Worm (Caenorhabditis elegans): Measurements from ENCODE around the gene spt-4.

Gene spt-4

DNA sequence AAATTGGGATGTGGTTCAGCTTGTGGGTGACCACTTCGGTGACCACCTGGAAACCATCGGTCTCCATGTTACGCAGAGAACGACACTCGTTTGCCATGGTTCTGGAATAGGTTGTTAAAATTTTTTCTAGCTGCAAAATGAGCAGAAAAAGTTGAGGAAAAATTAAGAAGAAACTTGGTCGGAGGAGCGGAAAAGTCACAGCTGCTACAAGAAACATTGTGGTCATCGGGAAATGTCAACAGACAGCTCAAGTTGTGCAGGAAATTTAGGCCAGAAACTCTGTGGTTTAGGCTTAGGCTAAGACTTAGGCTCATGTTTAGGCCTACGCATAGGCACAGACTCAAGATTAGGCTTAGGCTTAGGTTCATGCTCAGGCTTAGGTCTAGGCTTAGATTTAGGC is 3.4 kb downstream of the spt-4 start, which contains the start of gene pck-1:
TSS of gene pck-1 (minus strand) at position 101 of the 400 bp plus-strand sequence.
- peak; percentile 15 for TF ChIP-seq ama-1 (optimal IDR thresholded peaks at IDR 0.05)
- no peak for TF ChIP-seq ZK337.2 (GFP tag; IDR thresholded peaks at IDR 0.05)
- no peak for TF ChIP-seq nhr-10 (tag; optimal IDR thresholded peaks at IDR 0.05)
- TF ChIP-seq zfp-3 (GFP tag; conservative IDR thresholded peaks at IDR 0.05), result no peak
- TF ChIP-seq daf-8 (GFP tag; IDR thresholded peaks at IDR 0.05), result no peak
- no peak for TF ChIP-seq lin-39 (tag; optimal IDR thresholded peaks at IDR 0.05)
- no peak for TF ChIP-seq lin-29 (GFP tag; IDR thresholded peaks at IDR 0.05)
- TF ChIP-seq madf-9 (GFP tag; conservative IDR thresholded peaks at IDR 0.05), result no peak
- TF ChIP-seq nhr-11 (tag; optimal IDR thresholded peaks at IDR 0.05), result peak; percentile 7
- TF ChIP-seq nhr-77 (tag; optimal IDR thresholded peaks at IDR 0.05), result no peak
- TF ChIP-seq lir-3 (tag; optimal IDR thresholded peaks at IDR 0.05), result no peak
- TF ChIP-seq nhr-28 (tag; optimal IDR thresholded peaks at IDR 0.05), result peak; percentile 34
- TF ChIP-seq fos-1 (tag; optimal IDR thresholded peaks at IDR 0.05), result no peak
- TF ChIP-seq T26A8.4 (GFP tag; IDR thresholded peaks at IDR 0.05), result no peak
- TF ChIP-seq zag-1 (tag; optimal IDR thresholded peaks at IDR 0.05), result no peak
- no peak for TF ChIP-seq attf-4 (tag; optimal IDR thresholded peaks at IDR 0.05)

DNA sequence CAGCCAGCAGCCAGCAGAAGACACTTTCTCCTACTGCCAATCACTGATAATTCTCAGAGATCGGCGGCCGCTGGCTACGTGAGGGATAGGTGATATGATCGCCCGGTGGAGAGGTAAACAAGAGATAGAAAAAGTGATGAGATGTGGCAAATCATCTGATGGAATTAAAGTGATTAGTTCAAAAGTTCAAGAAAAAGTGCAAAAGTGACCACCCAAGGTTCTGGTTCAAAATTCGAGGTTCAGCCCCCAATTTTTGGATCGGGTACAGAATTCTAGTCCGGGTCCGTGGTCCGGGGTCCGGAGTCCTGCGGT is 4.0 kb downstream of the spt-4 start:
- no peak for TF ChIP-seq pha-4 (GFP tag; IDR thresholded peaks at IDR 0.05)
- TF ChIP-seq pha-4 (tag; optimal IDR thresholded peaks at IDR 0.05), result no peak
- peak; percentile 46 for TF ChIP-seq aha-1 (tag)
- no peak for TF ChIP-seq vab-7 (GFP tag; IDR thresholded peaks at IDR 0.05)
- peak in 1 of 2 experiments; percentile 49 for TF ChIP-seq unc-62 (GFP tag; optimal IDR thresholded peaks at IDR 0.05 in 1 of 2)
- TF ChIP-seq unc-62 (tag; optimal IDR thresholded peaks at IDR 0.05), result no peak
- TF ChIP-seq daf-16 (GFP tag; optimal IDR thresholded peaks at IDR 0.05), result peak in 1 of 2 experiments; percentile 28
- no peak for TF ChIP-seq daf-16 (tag; optimal IDR thresholded peaks at IDR 0.05)
- peak; percentile 1 for TF ChIP-seq hlh-30 (tag; optimal IDR thresholded peaks at IDR 0.05; ENCODE audit: insufficient read depth)

DNA sequence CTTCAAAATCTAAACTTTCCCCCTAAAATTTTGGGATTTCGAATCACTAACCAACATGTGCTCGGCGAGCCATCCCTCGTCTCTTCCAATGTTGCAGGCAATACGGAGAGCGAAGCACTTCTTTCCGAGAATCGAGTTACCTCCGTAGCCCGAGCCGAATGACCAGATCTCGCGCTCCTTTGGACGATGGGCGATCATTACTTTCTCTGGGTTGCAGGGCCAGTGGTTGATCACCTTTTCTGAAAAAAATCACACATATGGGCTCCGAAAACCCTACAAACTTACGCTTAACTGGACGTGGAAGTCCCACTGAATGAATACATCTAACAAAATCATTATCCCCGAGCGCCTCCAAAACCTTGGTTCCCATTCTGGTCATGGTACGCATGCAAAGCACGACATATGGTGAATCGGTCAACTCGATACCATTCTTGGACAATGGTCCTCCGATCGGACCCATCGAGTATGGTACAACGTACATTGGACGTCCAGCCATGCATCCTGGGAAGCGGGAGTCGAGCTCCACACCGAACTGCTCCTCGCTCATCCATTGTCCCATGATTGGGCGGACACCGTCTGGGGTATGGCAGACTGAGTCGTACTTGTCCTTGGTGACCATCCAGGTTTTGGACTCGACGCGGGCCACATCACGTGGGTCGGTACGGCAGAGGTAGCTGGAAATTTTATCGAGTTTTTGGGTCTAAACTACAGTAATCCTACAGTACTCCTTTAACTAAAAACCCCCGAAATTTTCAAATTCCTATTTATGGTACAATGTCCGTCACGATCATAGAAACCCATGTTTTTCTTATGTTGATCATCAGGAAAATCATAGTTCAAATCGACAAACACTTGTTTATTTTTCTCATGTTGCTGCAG is 4.6 kb downstream of the spt-4 start:
- TF ChIP-seq lin-13 (GFP tag; optimal IDR thresholded peaks at IDR 0.05) (no peak), mdt-29 (GFP tag; IDR thresholded peaks at IDR 0.05) (0 out of 2 replicates have a peak, but pooled peaks have one; percentile 25), nhr-10 (tag; optimal IDR thresholded peaks at IDR 0.05) (no peak), madf-5 (GFP tag; IDR thresholded peaks at IDR 0.05) (0 out of 4 replicates have a peak, but pooled peaks of 1 of the 2 experiments have one; percentile 5), tra-1 (GFP tag; IDR thresholded peaks at IDR 0.05) (no peak), nhr-102 (tag; optimal IDR thresholded peaks at IDR 0.05) (no peak), mep-1 (tag; optimal IDR thresholded peaks at IDR 0.05) (no peak), dpl-1 (GFP tag; optimal IDR thresholded peaks at IDR 0.05) (no peak), php-3 (GFP tag; IDR thresholded peaks at IDR 0.05) (no peak), Y48G9A.11 (GFP tag; IDR thresholded peaks at IDR 0.05) (no peak), hlh-11 (tag; optimal IDR thresholded peaks at IDR 0.05) (no peak), lsy-2 (tag; optimal IDR thresholded peaks at IDR 0.05) (peak in 1 of 2 experiments; percentile 14), madf-9 (GFP tag; conservative IDR thresholded peaks at IDR 0.05) (no peak), gei-8 (GFP tag; optimal IDR thresholded peaks at IDR 0.05) (no peak), hmg-1.1 (GFP tag; IDR thresholded peaks at IDR 0.05) (peak; percentile 31; the same call in 1 of the 2 replicates), ama-1 (optimal IDR thresholded peaks at IDR 0.05) (peak; percentile 60), nhr-25 (tag; optimal IDR thresholded peaks at IDR 0.05; ENCODE audit: borderline replicate concordance, insufficient read depth) (peak; percentile 26), nhr-28 (tag; optimal IDR thresholded peaks at IDR 0.05) (peak; percentile 7), set-16 (GFP tag; IDR thresholded peaks at IDR 0.05) (peak; percentile 53; the same call in 1 of the 2 replicates), Y5F2A.4 (GFP tag; optimal IDR thresholded peaks at IDR 0.05) (no peak), aha-1 (tag) (peak; percentile 98), F49E8.2 (tag; optimal IDR thresholded peaks at IDR 0.05; ENCODE audit: borderline replicate concordance) (no peak), ctbp-1 (GFP tag; IDR thresholded peaks at IDR 0.05) (no peak; the same call in 1 of the 2 replicates), ceh-32 (tag; optimal IDR thresholded peaks at IDR 0.05; ENCODE audit: poor library complexity) (no peak), ces-1 (GFP tag; optimal IDR thresholded peaks at IDR 0.05) (no peak), arid-1 (GFP tag; conservative IDR thresholded peaks at IDR 0.05) (0 out of 2 replicates have a peak, but pooled peaks have one; percentile 2), nhr-41 (GFP tag; IDR thresholded peaks at IDR 0.05) (no peak), lin-29 (GFP tag; IDR thresholded peaks at IDR 0.05) (no peak)
